Fruit fly (Drosophila melanogaster) S2 (cell line): ENCODE measurements around the gene CG4995.

Experiments used
- CG8478 ChIP-seq: fragments of >200 bp; optimal IDR thresholded peaks from 2 replicates; lab custom pipeline; 2018
- CTCF ChIP-seq, 2 experiments: fragments of >200 bp; optimal IDR thresholded peaks; 2 replicates each; lab custom pipeline; 2018

DNA sequence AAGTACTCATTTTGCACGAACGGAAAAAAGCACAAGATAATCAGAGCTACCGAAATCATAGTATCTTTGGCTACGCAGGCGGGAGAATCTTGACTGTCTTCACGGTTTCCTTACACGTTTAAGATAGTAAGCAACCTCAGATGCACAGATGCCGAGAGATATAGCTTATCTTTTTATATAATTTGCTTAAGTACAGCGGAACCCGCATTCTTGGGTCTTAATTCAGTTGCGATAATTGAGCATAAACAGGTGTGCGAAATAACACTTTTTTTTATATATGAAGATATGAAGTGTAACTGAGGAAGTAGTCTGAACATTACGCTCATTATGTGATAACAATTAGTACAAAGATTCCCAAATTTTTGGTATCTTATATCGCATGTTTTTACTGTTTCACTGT is 41.5 kb upstream of the CG4995 start, which contains the start of gene CG34043:
- TF ChIP-seq CG8478 (lab: Kevin White, UChicago) (no peak), CTCF (optimal IDR thresholded peaks at IDR 0.05; lab: Kevin White, UChicago) (no peak)
